Fruit fly (Drosophila melanogaster): Measurements from ENCODE around the gene CG1750.

Gene CG1750

DNA sequence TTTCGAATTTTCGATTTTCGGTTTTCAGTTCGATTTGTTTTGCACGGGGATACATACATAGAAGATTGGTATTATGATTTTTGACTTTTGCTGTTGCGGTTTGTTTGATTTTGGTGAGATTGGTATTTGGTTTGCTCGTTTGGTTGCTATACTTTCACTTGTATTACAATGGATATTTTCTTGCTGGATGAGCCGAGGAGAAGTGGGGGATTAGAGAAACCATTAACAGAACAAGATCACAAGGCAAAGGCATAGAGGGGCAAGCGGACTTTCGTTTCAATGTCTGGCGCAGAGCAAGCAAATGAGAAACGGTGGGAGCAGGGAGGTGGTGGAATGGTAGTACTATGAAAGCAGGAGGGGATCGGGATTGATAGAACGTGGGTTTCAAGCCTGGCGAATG is 22.5 kb downstream of the CG1750 start, which contains the start of gene CG15563:
Gene CG15563, minus strand, starts transcription at position 101 of the 400 bp plus-strand sequence.
- TF ChIP-seq CG32121 (GFP tag; IDR thresholded peaks at IDR 0.05), result no peak
- TF ChIP-seq Snoo (tag; optimal IDR thresholded peaks at IDR 0.05), result no peak
- no peak for TF ChIP-seq fd96Ca (GFP tag; IDR thresholded peaks at IDR 0.05)
- no peak for TF ChIP-seq Ets98B (GFP tag; IDR thresholded peaks at IDR 0.05)
- no peak for TF ChIP-seq CG10348 (GFP tag; IDR thresholded peaks at IDR 0.05)
- no peak for TF ChIP-seq CG4496 (GFP tag; IDR thresholded peaks at IDR 0.05)
- TF ChIP-seq Pif1B (GFP tag; optimal IDR thresholded peaks at IDR 0.05), result no peak
- TF ChIP-seq CG14655 (GFP tag; optimal IDR thresholded peaks at IDR 0.05), result no peak
- no peak for TF ChIP-seq gl (tag; optimal IDR thresholded peaks at IDR 0.05)
- TF ChIP-seq rn (GFP tag; IDR thresholded peaks at IDR 0.05), result no peak
- TF ChIP-seq CG34367 (tag; optimal IDR thresholded peaks at IDR 0.05), result no peak
- TF ChIP-seq CG13204 (GFP tag; optimal IDR thresholded peaks at IDR 0.05), result no peak
- no peak for TF ChIP-seq Pif1A (GFP tag; optimal IDR thresholded peaks at IDR 0.05)
- TF ChIP-seq CG8159 (tag; optimal IDR thresholded peaks at IDR 0.05), result no peak
- no peak for TF ChIP-seq D1 (tag; optimal IDR thresholded peaks at IDR 0.05)
- TF ChIP-seq CG15710 (tag; optimal IDR thresholded peaks at IDR 0.05), result no peak
- TF ChIP-seq CG9948 (tag; optimal IDR thresholded peaks at IDR 0.05), result no peak
- TF ChIP-seq EcR (GFP tag; optimal IDR thresholded peaks at IDR 0.05), result no peak
- TF ChIP-seq CG12605 (GFP tag; IDR thresholded peaks at IDR 0.05), result no peak

DNA sequence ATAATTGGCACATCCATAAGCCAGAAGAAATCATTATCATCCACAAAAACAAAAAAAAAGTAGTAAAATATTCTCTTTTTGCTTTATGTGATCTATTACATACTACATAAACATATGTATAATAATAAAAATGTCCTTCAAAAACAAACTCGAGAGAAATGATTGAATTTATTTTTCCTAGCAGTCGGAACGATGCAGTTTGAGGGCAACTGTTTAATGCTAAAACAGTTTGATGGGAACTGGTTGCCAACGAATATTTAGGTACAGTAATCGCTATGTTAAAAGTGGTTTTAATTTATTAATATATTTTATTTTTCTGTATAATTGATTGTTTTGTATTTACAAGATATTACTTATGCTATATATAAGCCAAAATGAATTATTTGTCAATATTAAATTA is 23.6 kb downstream of the CG1750 start:
- no peak for TF ChIP-seq CG32121 (GFP tag; IDR thresholded peaks at IDR 0.05)

DNA sequence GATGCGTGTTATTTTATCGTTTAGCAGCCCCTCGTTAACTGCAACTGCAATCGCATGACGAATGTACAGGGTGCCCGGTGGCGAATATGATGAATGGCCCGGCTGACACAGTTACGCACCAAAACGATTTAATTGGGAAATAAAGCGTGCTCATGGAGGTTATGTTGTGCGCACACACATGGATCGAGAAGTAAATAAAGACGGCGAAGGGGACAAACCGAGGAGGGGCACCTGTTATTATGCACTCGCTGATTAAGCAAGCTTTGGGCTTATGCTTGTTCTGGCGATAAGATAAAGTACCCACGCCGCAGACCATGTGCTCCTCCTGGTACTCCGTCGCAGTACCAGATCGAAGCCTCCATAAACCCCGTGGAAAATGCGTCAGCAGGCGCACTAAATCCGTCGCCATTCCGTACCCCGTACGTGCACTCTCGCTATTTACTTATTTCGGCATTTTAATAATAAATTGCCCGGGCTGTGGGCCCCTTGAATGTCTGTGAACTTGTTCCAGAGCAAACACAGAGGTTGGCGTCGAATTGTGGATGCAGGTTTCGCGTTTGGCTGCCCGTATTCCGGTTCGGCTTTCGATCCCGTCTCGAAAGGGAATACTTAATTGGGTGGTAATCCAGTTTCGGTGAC is 29.5 kb downstream of the CG1750 start:
- TF ChIP-seq rn (GFP tag; IDR thresholded peaks at IDR 0.05), result 0 out of 2 replicates have a peak, but pooled peaks have one; percentile 14
- TF ChIP-seq CG12605 (GFP tag; IDR thresholded peaks at IDR 0.05), result peak; percentile 32; the same call in 1 of the 2 replicates
- no peak for TF ChIP-seq CG10348 (GFP tag; IDR thresholded peaks at IDR 0.05)
- peak; percentile 43 for TF ChIP-seq Pif1B (GFP tag; optimal IDR thresholded peaks at IDR 0.05)
- peak; percentile 69 for TF ChIP-seq Ets98B (GFP tag; IDR thresholded peaks at IDR 0.05)
- peak; percentile 81 for TF ChIP-seq fd96Ca (GFP tag; IDR thresholded peaks at IDR 0.05)
- no peak for TF ChIP-seq gl (tag; optimal IDR thresholded peaks at IDR 0.05)
- TF ChIP-seq CG4496 (GFP tag; IDR thresholded peaks at IDR 0.05), result peak; percentile 82
- TF ChIP-seq CG32121 (GFP tag; IDR thresholded peaks at IDR 0.05), result 0 out of 2 replicates have a peak, but pooled peaks have one; percentile 18

DNA sequence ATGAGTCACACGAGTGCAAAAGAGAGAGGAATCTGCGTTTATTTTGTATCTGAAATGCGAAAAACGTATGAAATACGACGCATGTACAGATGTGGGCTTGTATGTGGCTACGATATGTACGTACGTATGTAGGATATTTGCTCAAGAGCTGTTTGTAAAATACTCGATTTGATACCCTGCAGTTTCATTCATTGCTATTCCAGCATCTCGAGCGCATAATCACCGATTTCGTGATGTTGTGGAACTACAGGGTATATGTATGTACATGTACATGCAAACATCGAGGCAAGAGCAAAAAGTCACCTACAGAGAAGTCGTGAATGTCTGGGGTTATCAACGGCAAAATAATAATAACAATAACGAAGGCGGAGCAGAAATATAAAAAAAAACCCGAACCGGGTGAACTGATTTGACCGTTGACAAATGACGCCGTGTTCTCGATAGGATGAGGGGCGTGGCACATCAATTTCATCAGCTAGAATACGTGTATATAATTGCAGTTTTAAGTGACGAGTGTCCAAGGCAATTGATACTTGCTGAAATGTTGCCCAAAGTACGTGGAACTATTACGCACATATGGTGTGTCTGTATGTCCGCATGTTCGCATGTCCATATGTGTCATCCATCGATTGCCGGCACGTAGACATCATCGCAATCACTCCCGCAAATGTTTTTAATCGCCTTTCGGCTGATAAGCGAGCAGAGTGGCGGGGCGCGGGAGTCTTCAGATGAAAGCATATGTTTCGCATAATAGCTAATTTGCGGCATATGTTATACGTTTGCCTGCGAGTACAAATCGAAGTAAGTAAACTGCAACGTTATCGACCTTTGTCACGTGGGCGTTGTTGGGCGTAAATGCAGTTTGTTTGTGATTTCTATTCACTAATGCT is 30.5 kb downstream of the CG1750 start:
- TF ChIP-seq D1 (tag; optimal IDR thresholded peaks at IDR 0.05), result no peak
- TF ChIP-seq Snoo (tag; optimal IDR thresholded peaks at IDR 0.05), result no peak
- no peak for TF ChIP-seq CG4496 (GFP tag; IDR thresholded peaks at IDR 0.05)
- no peak for TF ChIP-seq CG8301 (tag; optimal IDR thresholded peaks at IDR 0.05)
- peak; percentile 49 for TF ChIP-seq EcR (GFP tag; optimal IDR thresholded peaks at IDR 0.05)
- TF ChIP-seq CG13204 (GFP tag; optimal IDR thresholded peaks at IDR 0.05), result no peak
- no peak for TF ChIP-seq CG15710 (tag; optimal IDR thresholded peaks at IDR 0.05)
- TF ChIP-seq gl (tag; optimal IDR thresholded peaks at IDR 0.05), result no peak

DNA sequence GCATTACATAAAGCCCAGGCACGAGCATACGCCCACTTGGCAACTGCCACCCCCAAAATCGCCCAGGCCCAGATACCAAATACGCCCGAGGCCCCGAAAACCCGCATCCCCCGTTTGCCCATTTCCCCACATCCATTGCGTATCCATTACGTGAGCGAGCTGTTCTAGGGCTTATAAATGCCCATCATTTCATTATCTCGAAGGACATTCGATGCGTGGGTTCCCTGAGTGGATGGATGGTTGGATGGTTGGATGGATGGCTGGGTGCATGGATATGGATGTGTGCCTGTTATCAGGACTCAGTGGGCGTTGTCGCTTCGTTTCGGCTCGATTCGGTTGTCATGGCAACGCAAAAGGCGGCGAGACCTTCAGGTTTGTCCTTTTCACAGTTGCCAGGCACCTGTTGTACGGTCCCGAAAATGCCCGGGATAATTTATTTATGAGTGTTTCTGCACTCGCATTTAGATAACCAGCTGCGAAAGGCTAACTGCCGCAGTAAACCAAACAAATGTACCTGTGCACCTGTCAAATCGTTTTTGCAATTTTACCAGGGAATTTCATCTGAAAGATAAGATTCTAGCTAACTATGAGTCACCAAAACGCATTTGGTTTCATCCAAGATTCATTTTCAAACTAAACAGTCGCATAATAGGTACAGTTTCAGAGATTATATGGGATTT is 31.7 kb downstream of the CG1750 start:
- no peak for TF ChIP-seq fd96Ca (GFP tag; IDR thresholded peaks at IDR 0.05)
- no peak for TF ChIP-seq rn (GFP tag; IDR thresholded peaks at IDR 0.05)
- TF ChIP-seq Ets98B (GFP tag; IDR thresholded peaks at IDR 0.05), result no peak
- TF ChIP-seq CG32121 (GFP tag; IDR thresholded peaks at IDR 0.05), result no peak
- no peak for TF ChIP-seq CG13204 (GFP tag; optimal IDR thresholded peaks at IDR 0.05)
- TF ChIP-seq CG17806 (tag; optimal IDR thresholded peaks at IDR 0.05), result no peak
- TF ChIP-seq Pif1A (GFP tag; optimal IDR thresholded peaks at IDR 0.05), result no peak
- TF ChIP-seq CG4496 (GFP tag; IDR thresholded peaks at IDR 0.05), result no peak
- TF ChIP-seq CG9948 (tag; optimal IDR thresholded peaks at IDR 0.05), result no peak

DNA sequence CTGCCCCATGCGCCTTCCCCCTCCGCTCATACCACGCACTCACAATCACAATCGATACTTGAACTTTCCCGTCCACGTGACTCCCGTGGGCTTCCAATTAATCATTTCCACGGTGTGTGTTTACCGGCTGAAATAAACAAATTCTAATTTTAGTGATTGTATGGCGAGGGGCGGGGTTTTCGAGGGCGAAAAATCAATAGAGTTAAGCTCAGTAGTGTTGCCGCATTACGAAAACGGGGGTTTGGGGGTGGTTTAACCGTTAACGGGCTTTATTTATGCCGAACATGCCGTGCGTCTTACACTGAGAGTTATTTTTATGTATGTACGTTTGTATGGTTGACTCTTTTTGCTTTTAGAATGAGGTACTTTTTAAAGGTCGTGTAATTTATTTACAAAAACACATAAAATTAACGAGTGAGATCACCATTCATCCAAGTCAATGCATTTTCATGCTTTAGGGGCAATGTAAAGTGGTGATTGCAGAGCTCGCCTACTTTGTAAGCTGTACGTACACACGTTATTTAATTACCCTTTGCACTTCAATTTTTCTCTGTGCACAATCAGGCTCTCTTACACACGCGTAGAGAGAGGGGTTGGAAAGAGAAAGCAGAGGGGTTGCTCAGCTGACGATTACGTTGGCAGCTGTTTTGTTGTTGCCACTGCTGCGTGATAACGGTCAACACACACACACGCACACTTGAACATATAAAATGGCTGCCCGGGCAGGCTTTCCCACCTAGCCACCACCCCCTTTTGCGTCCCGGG is 32.4 kb downstream of the CG1750 start:
- TF ChIP-seq Snoo (tag; optimal IDR thresholded peaks at IDR 0.05) (peak; percentile 60), CG32121 (GFP tag; IDR thresholded peaks at IDR 0.05) (no peak), Pif1A (GFP tag; optimal IDR thresholded peaks at IDR 0.05) (peak; percentile 59), CG15710 (tag; optimal IDR thresholded peaks at IDR 0.05) (peak; percentile 62), CG9948 (tag; optimal IDR thresholded peaks at IDR 0.05) (peak; percentile 56), CG8159 (tag; optimal IDR thresholded peaks at IDR 0.05) (peak; percentile 72), CG17806 (tag; optimal IDR thresholded peaks at IDR 0.05) (peak; percentile 48), rn (GFP tag; IDR thresholded peaks at IDR 0.05) (no peak), gl (tag; optimal IDR thresholded peaks at IDR 0.05) (no peak), CG8301 (tag; optimal IDR thresholded peaks at IDR 0.05) (peak; percentile 51), CG14655 (GFP tag; optimal IDR thresholded peaks at IDR 0.05) (peak; percentile 54), CG34367 (tag; optimal IDR thresholded peaks at IDR 0.05) (peak; percentile 67)

All from whole organism, pupa.